Worm (Caenorhabditis elegans) whole organism, L4 larva: ENCODE data around the gene daf-38.

Source experiments
- ceh-32 ChIP-seq: sonication (generic microtip); optimal IDR thresholded peaks from 2 replicates; lab custom pipeline; 2016; ENCODE audit warnings: mild to moderate bottlenecking, missing genetic modification characterization, missing compliant biosample characterization; ENCODE audit not compliant: poor library complexity
- daf-8 ChIP-seq: fragments of 200-800 bp; sonication (Bioruptor generic); IDR thresholded peaks from 2 replicates; pipeline ENCODE4 v1.3.6; 2022; ENCODE audit warnings: missing genetic modification characterization, missing compliant biosample characterization
- jun-1 ChIP-seq: fragments of 150-350 bp; optimal IDR thresholded peaks from 2 replicates; lab custom pipeline; 2014; ENCODE audit warnings: missing biosample characterization, missing genetic modification reagents, missing genetic modification characterization
- set-16 ChIP-seq: fragments of 200-800 bp; sonication (Bioruptor generic); IDR thresholded peaks from 2 replicates; pipeline ENCODE4 v1.3.6; 2022; ENCODE audit warnings: missing genetic modification reagents, missing genetic modification characterization, missing compliant biosample characterization
- spr-1 ChIP-seq: sonication (generic microtip); optimal IDR thresholded peaks from 2 replicates; lab custom pipeline; 2016; ENCODE audit warnings: mild to moderate bottlenecking, missing genetic modification characterization, missing compliant biosample characterization

- TF ChIP-seq set-16 (GFP tag; lab: Robert Waterston, UW) (no peak), spr-1 (tag; lab: Kevin White, UChicago) (no peak), daf-8 (GFP tag; lab: Robert Waterston, UW) (no peak), jun-1 (no peak), ceh-32 (tag; lab: Kevin White, UChicago) (no peak)
These were observed 26.6 kb upstream of the daf-38 start for ce11 chrIV:15793213-15793612.
